In genomic region chrX:3495776-3496175, ce11 we compare ENCODE assay signal across 4 worm cellular contexts.
TF ChIP-seq lines count a peak whose summit lies in the region.

Gene glt-1, plus strand, starts transcription at chrX:3496026.

TF ChIP-seq in whole organism, L1 larva, 84 proteins besides CTCF, POLR2A, EP300 and RAD21 (continues in another document):
- TF ChIP-seq efl-3 (GFP tag; optimal IDR thresholded peaks at IDR 0.05; lab: Kevin White, UChicago) (no peak), elt-3 (tag; optimal IDR thresholded peaks at IDR 0.05; lab: Kevin White, UChicago) (peak in 5 of 6 experiments; percentile 31 to 88 (median 68)), snpc-4 (tag; optimal IDR thresholded peaks at IDR 0.05; lab: Kevin White, UChicago) (no peak), mef-2 (tag; optimal IDR thresholded peaks at IDR 0.05; lab: Kevin White, UChicago) (no peak), efl-1 (optimal IDR thresholded peaks at IDR 0.05; lab: Kevin White, UChicago) (no peak), efl-1 (GFP tag; optimal IDR thresholded peaks at IDR 0.05 in 1 of 2; lab: Kevin White, UChicago) (no peak), blmp-1 (tag; optimal IDR thresholded peaks at IDR 0.05; lab: Kevin White, UChicago) (peak; percentile 61), mep-1 (tag; optimal IDR thresholded peaks at IDR 0.05; lab: Kevin White, UChicago) (no peak), dsc-1 (tag; optimal IDR thresholded peaks at IDR 0.05; lab: Kevin White, UChicago) (no peak), ztf-11 (tag; optimal IDR thresholded peaks at IDR 0.05; lab: Kevin White, UChicago) (no peak), fkh-8 (tag; optimal IDR thresholded peaks at IDR 0.05; lab: Kevin White, UChicago) (no peak), unc-98 (GFP tag; IDR thresholded peaks at IDR 0.05; lab: Robert Waterston, UW) (no peak), lin-14 (GFP tag; optimal IDR thresholded peaks at IDR 0.05; lab: Kevin White, UChicago) (peak; percentile 56), isw-1 (GFP tag; IDR thresholded peaks at IDR 0.05; lab: Robert Waterston, UW) (no peak), ceh-90 (tag; optimal IDR thresholded peaks at IDR 0.05; lab: Kevin White, UChicago) (no peak), hpl-2 (GFP tag; optimal IDR thresholded peaks at IDR 0.05; lab: Kevin White, UChicago) (no peak), fkh-10 (GFP tag; optimal IDR thresholded peaks at IDR 0.05; lab: Kevin White, UChicago) (no peak), egl-13 (tag; optimal IDR thresholded peaks at IDR 0.05; lab: Kevin White, UChicago) (no peak), nhr-11 (tag; optimal IDR thresholded peaks at IDR 0.05; lab: Kevin White, UChicago) (no peak), nhr-85 (tag; lab: Kevin White, UChicago) (peak; percentile 51), lin-13 (GFP tag; optimal IDR thresholded peaks at IDR 0.05; lab: Kevin White, UChicago) (no peak), pax-3 (tag; optimal IDR thresholded peaks at IDR 0.05; lab: Kevin White, UChicago) (no peak), irx-1 (tag; optimal IDR thresholded peaks at IDR 0.05; lab: Kevin White, UChicago) (no peak), unc-130 (tag; optimal IDR thresholded peaks at IDR 0.05; lab: Kevin White, UChicago) (no peak), ceh-82 (tag; optimal IDR thresholded peaks at IDR 0.05; lab: Kevin White, UChicago) (no peak)

TF ChIP-seq in whole organism, L2 larva, 48 proteins besides CTCF, POLR2A, EP300 and RAD21:
- TF ChIP-seq sma-3 (GFP tag; optimal IDR thresholded peaks at IDR 0.05; lab: Kevin White, UChicago) (peak; percentile 27), unc-39 (tag; optimal IDR thresholded peaks at IDR 0.05; lab: Kevin White, UChicago) (no peak), mab-5 (tag; optimal IDR thresholded peaks at IDR 0.05; lab: Kevin White, UChicago) (no peak), nhr-237 (tag; optimal IDR thresholded peaks at IDR 0.05; lab: Kevin White, UChicago) (no peak), crh-2 (tag; optimal IDR thresholded peaks at IDR 0.05; lab: Kevin White, UChicago) (no peak), zag-1 (tag; optimal IDR thresholded peaks at IDR 0.05; lab: Kevin White, UChicago) (no peak), skn-1 (tag; optimal IDR thresholded peaks at IDR 0.05; lab: Kevin White, UChicago) (no peak), Y55F3AM.14 (GFP tag; optimal IDR thresholded peaks at IDR 0.05; lab: Kevin White, UChicago) (no peak), ceh-16 (tag; optimal IDR thresholded peaks at IDR 0.05; lab: Kevin White, UChicago) (no peak), mbf-1 (tag; optimal IDR thresholded peaks at IDR 0.05; lab: Kevin White, UChicago) (no peak), fos-1 (tag; optimal IDR thresholded peaks at IDR 0.05; lab: Kevin White, UChicago) (peak; percentile 41), sma-9 (GFP tag; optimal IDR thresholded peaks at IDR 0.05; lab: Kevin White, UChicago) (peak; percentile 53), sma-9 (tag; optimal IDR thresholded peaks at IDR 0.05; lab: Kevin White, UChicago) (no peak)

TF ChIP-seq in whole organism, L3 larva, 47 proteins besides CTCF, POLR2A, EP300 and RAD21:
- peak; percentile 39 for TF ChIP-seq nhr-23 (tag; optimal IDR thresholded peaks at IDR 0.05; lab: Kevin White, UChicago)
- TF ChIP-seq pqm-1 (tag; optimal IDR thresholded peaks at IDR 0.05; lab: Kevin White, UChicago): no peak

TF ChIP-seq in whole organism, L4 larva, 104 proteins besides CTCF, POLR2A, EP300 and RAD21:
- TF ChIP-seq aha-1 (tag; lab: Kevin White, UChicago) (peak; percentile 78), egl-27 (tag; optimal IDR thresholded peaks at IDR 0.05; lab: Kevin White, UChicago) (no peak), Y48G9A.11 (GFP tag; IDR thresholded peaks at IDR 0.05; lab: Robert Waterston, UW) (no peak), attf-4 (tag; optimal IDR thresholded peaks at IDR 0.05; lab: Kevin White, UChicago) (no peak), mxl-3 (GFP tag; optimal IDR thresholded peaks at IDR 0.05; lab: Kevin White, UChicago) (peak; percentile 2), nhr-102 (tag; optimal IDR thresholded peaks at IDR 0.05; lab: Kevin White, UChicago) (no peak), ZK546.5 (tag; optimal IDR thresholded peaks at IDR 0.05; lab: Kevin White, UChicago) (no peak), ama-1 (optimal IDR thresholded peaks at IDR 0.05; lab: Kevin White, UChicago) (no peak), ceh-62 (tag; optimal IDR thresholded peaks at IDR 0.05; lab: Kevin White, UChicago) (no peak), nhr-28 (tag; optimal IDR thresholded peaks at IDR 0.05; lab: Kevin White, UChicago) (peak; percentile 41), ztf-11 (tag; optimal IDR thresholded peaks at IDR 0.05; lab: Kevin White, UChicago) (no peak), nhr-76 (tag; optimal IDR thresholded peaks at IDR 0.05; lab: Kevin White, UChicago) (no peak), nhr-41 (GFP tag; IDR thresholded peaks at IDR 0.05; lab: Robert Waterston, UW) (no peak), tag-97 (GFP tag; IDR thresholded peaks at IDR 0.05; lab: Robert Waterston, UW) (no peak)

Comparison
In these comparisons a context has a peak if more than half of its experiments do, and no peak if none do; other contexts are left out.
1. Of the 29 proteins assayed by ChIP-seq in both whole organism, L4 larva and whole organism, L1 larva: peak only in whole organism, L4 larva: aha-1 and nhr-28; only in whole organism, L1 larva: none; in both: none; in neither: 27.